Fruit fly (Drosophila melanogaster) whole organism, wandering third instar larva: ENCODE data around the gene sip3.

ENCODE experiments used
- GATAd ChIP-seq: sonication (Bioruptor generic); optimal IDR thresholded peaks from 2 replicates; lab custom pipeline; 2016; ENCODE audit warnings: missing biosample characterization, missing genetic modification characterization
- Hnf4 ChIP-seq: fragments of 200-800 bp; sonication (Bioruptor generic); optimal IDR thresholded peaks from 2 replicates; lab custom pipeline; 2016; ENCODE audit warnings: missing biosample characterization, mild to moderate bottlenecking, missing genetic modification characterization
- Hr78 ChIP-seq: fragments of >200 bp; optimal IDR thresholded peaks from 2 replicates; lab custom pipeline; 2017; ENCODE audit warnings: missing biosample characterization, missing genetic modification characterization
- dl ChIP-seq, 2 experiments: fragments of 175-275, 200-275 bp in 1 of 2; fragments of 200-275 bp in 1 of 2; sonication (Bioruptor generic); optimal IDR thresholded peaks; lab custom pipeline; 2018; ENCODE audit warnings: mild to moderate bottlenecking in 2 of 2, missing biosample characterization in 2 of 2, missing genetic modification characterization in 2 of 2, moderate library complexity in 2 of 2; ENCODE audit not compliant: partially characterized antibody in 2 of 2, insufficient read depth in 1 of 2
- lola ChIP-seq: fragments of >200 bp; optimal IDR thresholded peaks from 2 replicates; lab custom pipeline; 2017; ENCODE audit warnings: missing biosample characterization, missing genetic modification characterization
- psq ChIP-seq: fragments of 200-800 bp; sonication (Bioruptor generic); optimal IDR thresholded peaks from 3 replicates; lab custom pipeline; 2017; ENCODE audit warnings: missing biosample characterization, mild to moderate bottlenecking, missing genetic modification characterization, moderate library complexity
- usp ChIP-seq: fragments of >200 bp; optimal IDR thresholded peaks from 2 replicates; lab custom pipeline; 2017; ENCODE audit warnings: missing biosample characterization, missing genetic modification characterization

dm6 chr3R:31761529-31762009 lies 10.4 kb upstream of the sip3 start, which contains the start of gene Smvt:
- TF ChIP-seq lola (GFP tag; lab: Kevin White, UChicago), result no peak
- TF ChIP-seq Hnf4 (GFP tag; lab: Kevin White, UChicago), result no peak
- no peak for TF ChIP-seq usp (GFP tag; lab: Kevin White, UChicago)
- TF ChIP-seq Hr78 (GFP tag; lab: Kevin White, UChicago), result no peak
- no peak for TF ChIP-seq GATAd (GFP tag; lab: Kevin White, UChicago)
- TF ChIP-seq dl (GFP tag; optimal IDR thresholded peaks at IDR 0.05; lab: Kevin White, UChicago; ENCODE audit: insufficient read depth in 1 of 2, partially characterized antibody in 2 of 2), result no peak
- no peak for TF ChIP-seq psq (GFP tag; lab: Kevin White, UChicago)
